Worm (Caenorhabditis elegans) whole organism, midembryonic: ENCODE data around the gene K01B6.3.

Experiments used
- cog-1 ChIP-seq: sonication (generic microtip); optimal IDR thresholded peaks from 2 replicates; lab custom pipeline; 2016; ENCODE audit warnings: missing genetic modification characterization, missing compliant biosample characterization
- flt-1 ChIP-seq: fragments of 200-800 bp; sonication (Bioruptor generic); IDR thresholded peaks from 2 replicates; pipeline ENCODE4 v1.3.6; 2022; ENCODE audit warnings: missing genetic modification characterization, missing compliant biosample characterization
- ref-1 ChIP-seq: fragments of 200-800 bp; sonication (Bioruptor generic); conservative IDR thresholded peaks from 2 replicates; pipeline ENCODE4 v1.3.6; 2022; ENCODE audit warnings: missing genetic modification reagents, missing genetic modification characterization, missing compliant biosample characterization
- tab-1 ChIP-seq: fragments of 200-800 bp; sonication (Bioruptor generic); IDR thresholded peaks from 2 replicates; pipeline ENCODE4 v1.3.6; 2022; ENCODE audit warnings: missing genetic modification characterization, missing compliant biosample characterization
- ztf-23 ChIP-seq: fragments of 200-800 bp; sonication (Bioruptor generic); IDR thresholded peaks from 2 replicates; pipeline ENCODE4 v1.3.6; 2022; ENCODE audit warnings: missing genetic modification reagents, missing genetic modification characterization, missing compliant biosample characterization
- ztf-29 ChIP-seq: fragments of 200-800 bp; sonication (Bioruptor generic); IDR thresholded peaks from 2 replicates; pipeline ENCODE4 v1.3.6; 2022; ENCODE audit warnings: missing genetic modification reagents, missing genetic modification characterization, missing compliant biosample characterization

Gene K01B6.3

DNA sequence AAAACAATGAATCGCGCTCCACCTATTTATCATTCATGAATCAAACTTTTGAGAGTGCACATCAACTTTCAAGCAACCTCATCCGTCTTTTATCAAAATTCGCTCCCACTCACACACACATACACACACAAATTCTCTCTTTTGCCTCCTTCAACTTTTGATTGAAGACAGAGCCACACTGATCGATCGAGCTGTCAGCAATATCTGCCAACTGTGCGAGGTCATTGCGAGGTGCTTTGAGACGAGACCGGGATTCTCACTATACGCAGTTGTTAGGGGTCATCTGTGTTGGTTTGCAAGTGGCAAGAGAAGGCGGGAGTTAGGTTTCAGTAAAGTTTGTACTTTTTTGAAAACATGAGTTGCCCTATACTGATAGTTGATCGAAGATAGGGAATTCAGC, 46.1 kb downstream of the K01B6.3 start:
- TF ChIP-seq tab-1 (GFP tag; lab: Robert Waterston, UW), result no peak
- no peak for TF ChIP-seq flt-1 (GFP tag; lab: Robert Waterston, UW)
- TF ChIP-seq ztf-29 (GFP tag; lab: Robert Waterston, UW), result no peak
- TF ChIP-seq cog-1 (tag; lab: Kevin White, UChicago), result no peak
- no peak for TF ChIP-seq ref-1

DNA sequence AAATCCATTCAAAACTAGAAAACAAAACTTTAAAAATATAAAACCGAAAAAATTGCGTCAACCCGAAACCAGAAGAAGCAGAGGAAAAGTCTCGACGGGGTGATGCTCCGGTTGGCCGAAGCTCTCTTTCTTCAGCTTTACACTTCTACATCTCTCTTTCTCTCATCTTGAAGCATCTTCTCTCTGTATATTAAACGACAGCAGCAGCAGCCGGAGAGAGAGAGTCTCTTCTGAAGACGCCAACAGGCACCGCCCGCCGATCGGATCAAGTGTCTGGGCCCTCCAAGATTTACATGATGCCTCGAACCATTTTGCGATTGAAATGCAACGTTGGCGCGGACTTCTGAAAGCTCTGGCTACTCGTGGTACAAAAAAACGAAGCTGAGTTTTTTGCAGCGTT, 46.7 kb downstream of the K01B6.3 start:
- 0 out of 2 replicates have a peak, but pooled peaks have one; percentile 14 for TF ChIP-seq ztf-23
- no peak for TF ChIP-seq flt-1 (GFP tag; lab: Robert Waterston, UW)
- no peak for TF ChIP-seq tab-1 (GFP tag; lab: Robert Waterston, UW)
